Worm (Caenorhabditis elegans) whole organism, dauer: ENCODE data around the gene elc-2.

Source experiments
- unc-62 ChIP-seq: sonication (generic microtip); optimal IDR thresholded peaks from 2 replicates; lab custom pipeline; 2017; ENCODE audit warnings: missing biosample characterization, missing genetic modification reagents, missing genetic modification characterization

Gene elc-2

ce11 chrX:1729558-1729957 is 48.3 kb downstream of the elc-2 start, which contains the start of gene dgn-3:
TSS of gene dgn-3 (plus strand) at chrX:1729858.
- TF ChIP-seq unc-62 (GFP tag; lab: Kevin White, UChicago), result no peak
